Worm (Caenorhabditis elegans) whole organism, L4 larva: ENCODE measurements around the gene mrt-2.
A peak's percentile ranks its signal among the peaks of the same experiment; 100 is the strongest.

Experiments used
- ceh-44 ChIP-seq: fragments of 200-800 bp; sonication (Bioruptor generic); IDR thresholded peaks from 2 replicates; pipeline ENCODE4 v1.3.6; 2022; ENCODE audit warnings: missing genetic modification reagents, missing genetic modification characterization, missing compliant biosample characterization
- ceh-82 ChIP-seq: sonication (generic microtip); optimal IDR thresholded peaks from 2 replicates; lab custom pipeline; 2017; ENCODE audit warnings: missing biosample characterization, missing genetic modification characterization
- daf-8 ChIP-seq: fragments of 200-800 bp; sonication (Bioruptor generic); IDR thresholded peaks from 2 replicates; pipeline ENCODE4 v1.3.6; 2022; ENCODE audit warnings: missing genetic modification characterization, missing compliant biosample characterization
- fkh-10 ChIP-seq: fragments of 150-350 bp; optimal IDR thresholded peaks from 2 replicates; lab custom pipeline; 2014; ENCODE audit warnings: missing biosample characterization, missing genetic modification reagents, missing genetic modification characterization
- fos-1 ChIP-seq: fragments of 150-350 bp; optimal IDR thresholded peaks from 2 replicates; lab custom pipeline; 2014; ENCODE audit warnings: missing biosample characterization, missing genetic modification characterization
- hlh-11 ChIP-seq: fragments of 200-800 bp; sonication (Bioruptor generic); optimal IDR thresholded peaks from 2 replicates; lab custom pipeline; 2018; ENCODE audit warnings: mild to moderate bottlenecking, missing genetic modification characterization, missing compliant biosample characterization
- lin-15B ChIP-seq: fragments of 150-350 bp; sonication (generic microtip); optimal IDR thresholded peaks from 3 replicates; lab custom pipeline; 2014; ENCODE audit warnings: missing biosample characterization, missing genetic modification characterization
- lsy-2 ChIP-seq, 2 experiments: fragments of 150-350 bp in 1 of 2; sonication (generic microtip) in 1 of 2; optimal IDR thresholded peaks; 2 replicates each; lab custom pipeline; 2014 to 2017; ENCODE audit warnings: missing biosample characterization in 2 of 2, missing genetic modification characterization in 2 of 2
- nhr-237 ChIP-seq: sonication (generic microtip); optimal IDR thresholded peaks from 2 replicates; lab custom pipeline; 2017; ENCODE audit warnings: missing biosample characterization, missing genetic modification characterization
- nhr-28 ChIP-seq: fragments of 150-350 bp; optimal IDR thresholded peaks from 2 replicates; lab custom pipeline; 2014; ENCODE audit warnings: missing biosample characterization, missing genetic modification characterization
- skn-1 ChIP-seq: fragments of 150-350 bp; optimal IDR thresholded peaks from 2 replicates; lab custom pipeline; 2014; ENCODE audit warnings: missing biosample characterization, missing genetic modification characterization
- unc-130 ChIP-seq: sonication (generic microtip); optimal IDR thresholded peaks from 2 replicates; lab custom pipeline; 2016; ENCODE audit warnings: missing genetic modification reagents, missing genetic modification characterization, missing compliant biosample characterization
- zfp-3 ChIP-seq: fragments of 200-800 bp; sonication (Bioruptor generic); conservative IDR thresholded peaks from 2 replicates; pipeline ENCODE4 v1.3.6; 2022; ENCODE audit warnings: missing genetic modification reagents, missing genetic modification characterization, missing compliant biosample characterization

DNA sequence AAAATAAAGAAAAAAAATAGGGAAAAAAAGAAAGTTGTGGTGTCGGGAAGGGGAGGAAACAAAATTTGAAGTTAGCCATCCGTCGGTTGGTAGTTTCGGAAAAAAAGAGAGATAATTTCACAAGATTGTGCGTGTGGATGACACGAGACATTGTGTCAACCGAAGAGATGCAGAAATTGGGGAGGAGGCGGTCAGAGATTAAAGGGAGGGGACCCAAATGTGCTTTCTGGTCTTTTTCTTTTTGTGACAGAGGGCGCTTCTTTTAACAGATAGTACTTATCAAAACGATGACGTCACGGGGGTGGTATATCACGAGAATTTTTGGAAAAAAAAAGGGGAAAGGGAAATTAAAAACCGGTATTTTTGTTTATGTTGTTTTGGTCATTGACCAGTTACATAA, 8.1 kb upstream of the mrt-2 start:
- no peak for TF ChIP-seq fkh-10 (GFP tag; lab: Kevin White, UChicago)
- TF ChIP-seq lin-15B, result no peak
- no peak for TF ChIP-seq skn-1 (tag; lab: Kevin White, UChicago)
- TF ChIP-seq nhr-237, result no peak
- TF ChIP-seq fos-1 (tag; lab: Kevin White, UChicago), result no peak
- TF ChIP-seq daf-8, result no peak
- no peak for TF ChIP-seq unc-130 (GFP tag; lab: Kevin White, UChicago)
- no peak for TF ChIP-seq zfp-3
- peak in 1 of 2 experiments; percentile 52 for TF ChIP-seq lsy-2 (tag; optimal IDR thresholded peaks at IDR 0.05; lab: Kevin White, UChicago)
- peak; percentile 53 for TF ChIP-seq hlh-11 (tag; lab: Kevin White, UChicago)
- no peak for TF ChIP-seq ceh-82 (tag; lab: Kevin White, UChicago)
- TF ChIP-seq ceh-44 (GFP tag; lab: Robert Waterston, UW), result no peak
- TF ChIP-seq nhr-28 (tag; lab: Kevin White, UChicago), result peak; percentile 25
